Worm (Caenorhabditis elegans) whole organism, young adult: ENCODE data around the gene tag-275.

Experiments used
- B0035.1 ChIP-seq: sonication (generic microtip); optimal IDR thresholded peaks from 2 replicates; lab custom pipeline; 2016; ENCODE audit warnings: missing genetic modification characterization, mild to moderate bottlenecking, missing compliant biosample characterization, missing genotype, missing genetic modification reagents
- B0261.1 ChIP-seq: sonication (generic microtip); optimal IDR thresholded peaks from 2 replicates; lab custom pipeline; 2016; ENCODE audit warnings: mild to moderate bottlenecking, missing genetic modification characterization, moderate library complexity, missing compliant biosample characterization
- C06A6.2 ChIP-seq: fragments of 200-800 bp; sonication (Bioruptor generic); conservative IDR thresholded peaks from 2 replicates; pipeline ENCODE4 v1.3.6; 2022; ENCODE audit warnings: missing genetic modification characterization, missing compliant biosample characterization
- F23B12.7 ChIP-seq: sonication (generic microtip); optimal IDR thresholded peaks from 2 replicates; lab custom pipeline; 2017; ENCODE audit warnings: missing genetic modification characterization, mild to moderate bottlenecking, missing compliant biosample characterization, antibody characterized with exemption, moderate library complexity; ENCODE audit not compliant: insufficient read depth
- F39B2.1 ChIP-seq: fragments of 200-800 bp; sonication (Bioruptor generic); IDR thresholded peaks from 2 replicates; pipeline ENCODE4 v1.3.6; 2022; ENCODE audit warnings: missing genetic modification reagents, missing genetic modification characterization, missing compliant biosample characterization
- F55B11.4 ChIP-seq: sonication (generic microtip); optimal IDR thresholded peaks from 2 replicates; lab custom pipeline; 2016; ENCODE audit warnings: missing compliant biosample characterization, missing genetic modification characterization, borderline replicate concordance; ENCODE audit not compliant: insufficient read depth
- F57A8.1 ChIP-seq: fragments of 200-800 bp; sonication (Bioruptor generic); optimal IDR thresholded peaks from 2 replicates; lab custom pipeline; 2018; ENCODE audit warnings: mild to moderate bottlenecking, missing genetic modification characterization, moderate library complexity, missing compliant biosample characterization
- Y67H2A.10 ChIP-seq: fragments of 200-800 bp; sonication (Bioruptor generic); conservative IDR thresholded peaks from 2 replicates; pipeline ENCODE4 v1.3.6; 2022; ENCODE audit warnings: missing genetic modification reagents, missing genetic modification characterization, missing compliant biosample characterization
- cebp-1 ChIP-seq, 2 experiments: fragments of 200-800 bp in 1 of 2; sonication (Bioruptor generic) in 1 of 2; sonication (generic microtip) in 1 of 2; IDR thresholded peaks in 1 of 2; optimal IDR thresholded peaks in 1 of 2; 2 replicates each; pipeline versions ENCODE4 v1.3.6 to Lab custom; 2017 to 2022; ENCODE audit warnings: missing compliant biosample characterization in 2 of 2, missing genetic modification characterization in 2 of 2, mild to moderate bottlenecking in 1 of 2, missing genetic modification reagents in 1 of 2, moderate library complexity in 1 of 2
- cebp-2 ChIP-seq: fragments of 200-800 bp; sonication (Bioruptor generic); IDR thresholded peaks from 2 replicates; pipeline ENCODE4 v1.3.6; 2022; ENCODE audit warnings: missing genetic modification characterization, missing compliant biosample characterization
- ceh-27 ChIP-seq: fragments of 200-800 bp; sonication (Bioruptor generic); optimal IDR thresholded peaks from 2 replicates; lab custom pipeline; 2018; ENCODE audit warnings: mild to moderate bottlenecking, missing genetic modification characterization, moderate library complexity, missing compliant biosample characterization
- chd-7 ChIP-seq: sonication (generic microtip); optimal IDR thresholded peaks from 2 replicates; lab custom pipeline; 2016; ENCODE audit warnings: mild to moderate bottlenecking, missing genetic modification characterization, moderate library complexity, missing compliant biosample characterization
- dox-1 ChIP-seq: fragments of 200-800 bp; sonication (Bioruptor generic); IDR thresholded peaks from 2 replicates; pipeline ENCODE4 v1.3.6; 2022; ENCODE audit warnings: missing genetic modification reagents, missing genetic modification characterization, missing compliant biosample characterization
- dpff-1 ChIP-seq: sonication (generic microtip); optimal IDR thresholded peaks from 2 replicates; lab custom pipeline; 2017; ENCODE audit warnings: mild to moderate bottlenecking, missing genetic modification characterization, missing compliant biosample characterization
- egl-44 ChIP-seq: fragments of 200-800 bp; sonication (Bioruptor generic); IDR thresholded peaks from 2 replicates; pipeline ENCODE4 v1.3.6; 2022; ENCODE audit warnings: missing genetic modification reagents, missing genetic modification characterization, missing compliant biosample characterization
- hmg-1.2 ChIP-seq: fragments of 200-800 bp; sonication (Bioruptor generic); IDR thresholded peaks from 2 replicates; pipeline ENCODE4 v1.3.6; 2022; ENCODE audit warnings: missing genetic modification reagents, missing genetic modification characterization, missing compliant biosample characterization
- lin-40 ChIP-seq: sonication (generic microtip); optimal IDR thresholded peaks from 2 replicates; lab custom pipeline; 2016; ENCODE audit warnings: missing genetic modification characterization, mild to moderate bottlenecking, missing compliant biosample characterization, missing genotype, missing genetic modification reagents
- lsl-1 ChIP-seq: fragments of 200-800 bp; sonication (Bioruptor generic); optimal IDR thresholded peaks from 2 replicates; lab custom pipeline; 2018; ENCODE audit warnings: mild to moderate bottlenecking, missing genetic modification characterization, moderate library complexity, missing compliant biosample characterization
- mcd-1 ChIP-seq: fragments of 200-800 bp; sonication (Bioruptor generic); IDR thresholded peaks from 2 replicates; pipeline ENCODE4 v1.3.6; 2022; ENCODE audit warnings: missing genetic modification reagents, missing genetic modification characterization, missing compliant biosample characterization
- nfyb-1 ChIP-seq: fragments of 200-800 bp; sonication (Bioruptor generic); IDR thresholded peaks from 2 replicates; pipeline ENCODE4 v1.3.6; 2022; ENCODE audit warnings: missing genetic modification reagents, missing genetic modification characterization, missing compliant biosample characterization
- nhr-120 ChIP-seq: fragments of 200-800 bp; sonication (Bioruptor generic); IDR thresholded peaks from 2 replicates; pipeline ENCODE4 v1.3.6; 2022; ENCODE audit warnings: missing genetic modification characterization, missing compliant biosample characterization
- nhr-27 ChIP-seq: fragments of 200-800 bp; sonication (Bioruptor generic); optimal IDR thresholded peaks from 2 replicates; lab custom pipeline; 2018; ENCODE audit warnings: mild to moderate bottlenecking, missing genetic modification characterization, moderate library complexity, missing compliant biosample characterization
- nhr-80 ChIP-seq: sonication (generic microtip); optimal IDR thresholded peaks from 2 replicates; lab custom pipeline; 2016; ENCODE audit warnings: missing genetic modification characterization, missing compliant biosample characterization
- pbrm-1 ChIP-seq: fragments of 200-800 bp; sonication (Bioruptor generic); IDR thresholded peaks from 2 replicates; pipeline ENCODE4 v1.3.6; 2022; ENCODE audit warnings: missing genetic modification reagents, missing genetic modification characterization, missing compliant biosample characterization
- repo-1 ChIP-seq: sonication (generic microtip); optimal IDR thresholded peaks from 2 replicates; lab custom pipeline; 2017; ENCODE audit warnings: mild to moderate bottlenecking, missing genetic modification characterization, missing compliant biosample characterization
- sdz-38 ChIP-seq: sonication (generic microtip); optimal IDR thresholded peaks from 2 replicates; lab custom pipeline; 2016; ENCODE audit warnings: missing genotype, missing genetic modification characterization, missing compliant biosample characterization
- tbp1 ChIP-seq: fragments of 200-800 bp; sonication (Bioruptor generic); optimal IDR thresholded peaks from 2 replicates; lab custom pipeline; 2018; ENCODE audit warnings: mild to moderate bottlenecking, missing genetic modification characterization, missing compliant biosample characterization
- tlf-1 ChIP-seq: fragments of 200-800 bp; sonication (Bioruptor generic); optimal IDR thresholded peaks from 2 replicates; lab custom pipeline; 2018; ENCODE audit warnings: mild to moderate bottlenecking, missing genetic modification characterization, missing compliant biosample characterization
- unc-62 ChIP-seq: fragments of 150-350 bp; optimal IDR thresholded peaks from 2 replicates; lab custom pipeline; 2014; ENCODE audit warnings: missing biosample characterization, missing genetic modification reagents, missing genetic modification characterization
- xnd-1 ChIP-seq: sonication (generic microtip); optimal IDR thresholded peaks from 2 replicates; lab custom pipeline; 2016; ENCODE audit warnings: missing genotype, missing genetic modification reagents, missing genetic modification characterization, missing compliant biosample characterization
- zfh-2 ChIP-seq: fragments of 200-800 bp; sonication (Bioruptor generic); conservative IDR thresholded peaks from 2 replicates; pipeline ENCODE4 v1.3.6; 2022; ENCODE audit warnings: missing genetic modification reagents, missing genetic modification characterization, missing compliant biosample characterization
- ztf-6 ChIP-seq: fragments of 200-800 bp; sonication (Bioruptor generic); IDR thresholded peaks from 2 replicates; pipeline ENCODE4 v1.3.6; 2022; ENCODE audit warnings: missing genetic modification reagents, missing genetic modification characterization, missing compliant biosample characterization

The tag-275 gene

DNA sequence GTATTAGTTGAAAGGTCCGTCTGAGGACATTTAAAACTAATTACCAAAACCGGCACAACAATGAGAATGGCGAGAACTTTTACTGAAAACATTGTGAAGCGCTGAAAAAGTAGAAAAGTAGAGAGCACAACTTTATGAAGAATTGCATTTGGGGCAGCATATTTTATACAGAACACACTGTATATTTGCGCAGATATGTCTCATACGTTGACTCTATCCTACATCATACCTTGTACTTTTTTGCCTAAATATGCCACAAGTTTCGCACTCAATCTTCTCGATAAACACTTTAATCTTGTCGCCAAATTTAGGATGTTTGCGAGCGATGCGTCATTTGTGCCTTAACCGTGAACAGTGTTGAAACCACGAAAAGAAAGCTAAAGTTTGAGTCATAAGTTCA is 47.1 kb downstream of the tag-275 start, which contains the start of gene C15H9.11:
Gene C15H9.11, minus strand, starts transcription at position 101 of the 400 bp plus-strand sequence.
- TF ChIP-seq pbrm-1 (GFP tag; lab: Robert Waterston, UW) = no peak
- TF ChIP-seq Y67H2A.10 = no peak
- TF ChIP-seq ztf-6 (GFP tag; lab: Robert Waterston, UW) = no peak
- TF ChIP-seq nhr-27 = no peak
- no peak for TF ChIP-seq sdz-38 (tag; lab: Kevin White, UChicago)
- TF ChIP-seq C06A6.2 (GFP tag; lab: Robert Waterston, UW) = no peak
- no peak for TF ChIP-seq egl-44 (GFP tag; lab: Robert Waterston, UW)
- TF ChIP-seq hmg-1.2 (GFP tag; lab: Robert Waterston, UW) = no peak
- no peak for TF ChIP-seq dpff-1 (tag; lab: Kevin White, UChicago)
- TF ChIP-seq cebp-2 = no peak
- no peak for TF ChIP-seq F23B12.7 (tag; lab: Kevin White, UChicago)
- TF ChIP-seq zfh-2 (GFP tag; lab: Robert Waterston, UW) = no peak
- no peak for TF ChIP-seq F57A8.1 (GFP tag; lab: Kevin White, UChicago)
- TF ChIP-seq nhr-120 (GFP tag; lab: Robert Waterston, UW) = no peak
- no peak for TF ChIP-seq F55B11.4 (tag; lab: Kevin White, UChicago)
- TF ChIP-seq lsl-1 (GFP tag; lab: Kevin White, UChicago) = no peak
- TF ChIP-seq xnd-1 (tag; lab: Kevin White, UChicago) = no peak
- no peak for TF ChIP-seq B0261.1 (tag; lab: Kevin White, UChicago)

DNA sequence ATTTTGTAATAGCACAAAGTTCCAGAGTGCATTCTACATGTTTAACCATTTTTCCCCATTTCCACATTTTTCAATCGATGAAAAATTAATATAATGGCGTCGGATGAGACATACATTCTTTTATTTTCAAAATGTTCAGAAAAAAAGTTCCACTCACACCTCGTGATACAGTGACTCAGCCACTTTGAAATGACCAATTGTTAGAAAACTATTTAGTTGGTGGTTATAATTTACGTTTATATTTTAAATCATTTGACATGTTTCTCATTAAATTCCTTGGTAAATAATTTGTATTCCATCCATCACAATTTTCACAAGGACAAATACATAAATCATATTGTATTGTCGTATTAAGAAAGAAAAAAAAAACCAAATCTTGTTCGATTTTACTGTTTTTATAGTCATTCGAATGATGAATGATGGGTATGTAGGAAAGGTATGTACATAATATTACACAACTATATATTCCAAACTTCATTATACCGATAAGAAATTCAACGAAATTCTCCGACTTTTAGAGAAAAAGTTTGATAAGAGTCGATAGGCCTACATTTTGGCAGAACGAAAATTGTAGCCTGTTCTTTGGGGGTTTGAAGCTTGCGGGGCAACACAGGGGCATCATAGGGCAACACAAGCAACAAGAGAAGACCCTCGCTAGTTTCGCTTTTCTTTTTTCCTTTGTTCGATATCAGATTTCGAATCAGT is 49.8 kb downstream of the tag-275 start:
- no peak for TF ChIP-seq nhr-120 (GFP tag; lab: Robert Waterston, UW)
- peak; percentile 75 for TF ChIP-seq nhr-80
- no peak for TF ChIP-seq chd-7 (tag; lab: Kevin White, UChicago)
- TF ChIP-seq dox-1 (GFP tag; lab: Robert Waterston, UW) = peak; percentile 29; the same call in 1 of the 2 replicates
- no peak for TF ChIP-seq B0035.1 (tag; lab: Kevin White, UChicago)

DNA sequence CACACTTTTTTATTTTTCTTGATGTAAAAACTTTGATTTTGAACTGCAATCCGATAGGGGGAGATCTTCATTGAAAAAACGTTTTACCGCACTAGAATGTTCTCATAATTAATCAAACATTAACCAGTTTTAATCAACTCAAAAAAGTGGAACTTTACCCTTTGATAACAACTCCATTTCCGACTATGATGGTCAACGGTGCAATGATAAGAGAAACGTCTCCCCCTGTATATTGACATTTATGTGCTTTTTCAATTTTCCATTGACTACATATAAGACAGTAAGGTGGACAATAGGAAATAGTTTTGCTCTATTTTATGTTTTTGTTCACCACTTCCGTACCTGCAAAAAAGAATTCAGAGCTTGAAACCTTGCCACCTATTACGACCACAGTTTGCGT is 51.9 kb downstream of the tag-275 start:
- no peak for TF ChIP-seq nfyb-1 (GFP tag; lab: Robert Waterston, UW)
- TF ChIP-seq unc-62 (GFP tag; lab: Kevin White, UChicago) = peak; percentile 53
- TF ChIP-seq nhr-80 = peak; percentile 66

DNA sequence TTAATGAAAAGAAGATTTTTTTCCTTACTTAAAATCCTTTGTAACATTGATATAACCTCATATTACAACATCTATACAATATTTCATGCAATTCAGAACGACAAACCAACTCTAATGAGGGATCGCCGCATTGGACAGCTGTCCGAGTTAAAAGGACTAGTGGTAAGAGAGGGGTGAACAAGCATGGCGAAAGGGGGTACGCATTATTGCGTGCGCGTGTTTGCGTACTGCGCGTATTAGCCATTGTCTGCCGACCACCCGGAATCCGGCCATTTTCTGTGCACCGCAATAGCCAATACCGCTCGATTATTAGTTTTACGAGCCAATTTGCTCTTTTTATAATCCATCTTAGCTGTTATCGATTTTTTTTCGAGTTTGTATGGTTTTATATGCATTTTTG is 52.8 kb downstream of the tag-275 start, which contains the start of gene C15H9.4:
Gene C15H9.4, plus strand, starts transcription at position 93 of the 400 bp plus-strand sequence.
- TF ChIP-seq B0035.1 (tag; lab: Kevin White, UChicago) = no peak
- peak; percentile 35 for TF ChIP-seq repo-1 (tag; lab: Kevin White, UChicago)
- TF ChIP-seq pbrm-1 (GFP tag; lab: Robert Waterston, UW) = 0 out of 2 replicates have a peak, but pooled peaks have one; percentile 29
- TF ChIP-seq nfyb-1 (GFP tag; lab: Robert Waterston, UW) = peak; percentile 71; the same call in 1 of the 2 replicates
- peak; percentile 2 for TF ChIP-seq lin-40 (tag; lab: Kevin White, UChicago)
- 0 out of 2 replicates have a peak, but pooled peaks have one; percentile 22 for TF ChIP-seq dox-1 (GFP tag; lab: Robert Waterston, UW)
- no peak for TF ChIP-seq F39B2.1 (GFP tag; lab: Robert Waterston, UW)
- no peak for TF ChIP-seq tlf-1 (GFP tag; lab: Kevin White, UChicago)
- 0 out of 2 replicates have a peak, but pooled peaks have one; percentile 8 for TF ChIP-seq mcd-1 (GFP tag; lab: Robert Waterston, UW)
- peak; percentile 26 for TF ChIP-seq tbp1 (GFP tag; lab: Kevin White, UChicago)
- TF ChIP-seq zfh-2 (GFP tag; lab: Robert Waterston, UW) = peak; percentile 31; the same call in 1 of the 2 replicates
- TF ChIP-seq ceh-27 (GFP tag; lab: Kevin White, UChicago) = peak; percentile 51
- TF ChIP-seq cebp-1 (GFP tag; IDR thresholded peaks at IDR 0.05; lab: Robert Waterston, UW) = no peak
- TF ChIP-seq cebp-1 (tag; optimal IDR thresholded peaks at IDR 0.05; lab: Kevin White, UChicago) = peak; percentile 56
- TF ChIP-seq, all 124 proteins: peak for 10
